Fruit fly (Drosophila melanogaster): ENCODE results near the gene CG16711.

DNA sequence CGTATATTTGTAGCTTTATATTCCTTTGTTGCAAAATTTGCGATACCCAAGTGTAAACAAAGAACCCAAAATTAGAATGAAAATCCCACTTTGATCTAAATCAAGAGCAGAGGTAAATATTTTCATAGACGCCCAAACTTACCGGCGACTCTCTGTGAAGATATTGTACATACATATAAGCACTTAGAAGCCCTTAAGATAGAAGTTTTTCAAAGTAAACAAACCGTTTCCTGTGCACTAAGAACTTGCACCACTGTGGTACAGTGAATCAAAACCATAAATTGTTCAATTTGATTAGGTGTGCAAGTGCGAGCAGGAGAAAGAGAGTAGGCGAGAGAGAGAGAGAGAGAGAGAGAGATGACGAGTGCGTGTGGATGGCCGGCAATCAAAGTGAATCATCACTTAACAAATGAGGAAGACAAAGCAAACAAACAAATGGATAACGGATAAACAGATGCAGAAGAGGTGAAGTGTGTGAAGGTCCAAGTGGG lies 26.1 kb upstream of the CG16711 start:
- TF ChIP-seq insv (optimal IDR thresholded peaks at IDR 0.05) (no peak), psq (optimal IDR thresholded peaks at IDR 0.05) (no peak), Sin3A (optimal IDR thresholded peaks at IDR 0.05) (no peak), h (optimal IDR thresholded peaks at IDR 0.05) (no peak), ttk (optimal IDR thresholded peaks at IDR 0.05) (no peak)
